Worm (Caenorhabditis elegans) whole organism, young adult: ENCODE measurements around the gene B0228.6.

Experiments used
- F57C9.4 ChIP-seq: sonication (generic microtip); optimal IDR thresholded peaks from 2 replicates; lab custom pipeline; 2017; ENCODE audit warnings: mild to moderate bottlenecking, missing genetic modification characterization, missing compliant biosample characterization
- ztf-18 ChIP-seq: sonication (generic microtip); optimal IDR thresholded peaks from 2 replicates; lab custom pipeline; 2016; ENCODE audit warnings: missing genotype, mild to moderate bottlenecking, missing genetic modification characterization, missing compliant biosample characterization

DNA sequence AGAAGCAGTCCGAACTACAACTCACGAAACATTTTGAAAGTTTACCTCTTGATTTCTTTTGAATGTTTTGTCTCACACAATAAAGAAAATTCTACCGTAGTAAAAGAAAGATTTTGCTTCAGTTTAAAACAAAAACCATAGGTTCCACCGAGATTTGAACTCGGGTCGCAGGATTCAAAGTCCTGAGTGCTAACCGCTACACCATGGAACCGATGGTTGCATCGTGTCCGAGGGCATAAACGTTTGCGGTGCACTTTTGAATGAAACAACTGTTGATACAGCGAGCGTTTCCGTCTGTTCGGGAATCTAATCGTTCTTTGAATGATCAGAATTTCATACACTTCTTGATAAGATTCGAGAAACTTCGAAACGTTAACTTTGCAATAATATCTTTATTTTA, 1.8 kb upstream of the B0228.6 start:
- TF ChIP-seq F57C9.4: no peak
- peak; percentile 59 for TF ChIP-seq ztf-18 (tag; lab: Kevin White, UChicago)
